Worm (Caenorhabditis elegans) whole organism, mixed stage, embryonic: ENCODE data around the gene nhr-11.

Experiments used
- M03D4.4 ChIP-seq: sonication (generic microtip); optimal IDR thresholded peaks from 2 replicates; lab custom pipeline; 2017; ENCODE audit warnings: mild to moderate bottlenecking, missing genetic modification characterization, missing compliant biosample characterization
- bed-3 ChIP-seq: fragments of 200-800 bp; sonication (Bioruptor generic); optimal IDR thresholded peaks from 3 replicates; lab custom pipeline; 2018; ENCODE audit warnings: mild to moderate bottlenecking, missing genetic modification characterization, moderate library complexity, missing compliant biosample characterization
- blmp-1 ChIP-seq: fragments of 150-350 bp; optimal IDR thresholded peaks from 2 replicates; lab custom pipeline; 2014; ENCODE audit warnings: missing biosample characterization, missing genetic modification characterization
- ceh-39 ChIP-seq: fragments of 150-350 bp; optimal IDR thresholded peaks from 2 replicates; lab custom pipeline; 2014; ENCODE audit warnings: missing biosample characterization, missing genetic modification characterization
- ceh-43 ChIP-seq: fragments of 200-800 bp; sonication (Bioruptor generic); optimal IDR thresholded peaks from 2 replicates; lab custom pipeline; 2018; ENCODE audit warnings: mild to moderate bottlenecking, missing genetic modification characterization, moderate library complexity, missing compliant biosample characterization
- ceh-83 ChIP-seq: fragments of 200-800 bp; sonication (Bioruptor generic); optimal IDR thresholded peaks from 2 replicates; lab custom pipeline; 2018; ENCODE audit warnings: mild to moderate bottlenecking, missing genetic modification characterization, missing compliant biosample characterization
- ces-1 ChIP-seq: fragments of 150-350 bp; optimal IDR thresholded peaks from 2 replicates; lab custom pipeline; 2014; ENCODE audit warnings: missing biosample characterization, missing genetic modification reagents, missing genetic modification characterization
- cnd-1 ChIP-seq: fragments of 200-800 bp; sonication (Bioruptor generic); optimal IDR thresholded peaks from 2 replicates; lab custom pipeline; 2018; ENCODE audit warnings: mild to moderate bottlenecking, missing genetic modification characterization, missing compliant biosample characterization
- elt-3 ChIP-seq: fragments of 150-350 bp; optimal IDR thresholded peaks from 2 replicates; lab custom pipeline; 2014; ENCODE audit warnings: missing biosample characterization, missing genetic modification characterization
- flh-1 ChIP-seq: fragments of 200-800 bp; sonication (Bioruptor generic); optimal IDR thresholded peaks from 2 replicates; lab custom pipeline; 2018; ENCODE audit warnings: mild to moderate bottlenecking, missing genetic modification characterization, moderate library complexity, missing compliant biosample characterization
- ham-2 ChIP-seq: fragments of 200-800 bp; sonication (Bioruptor generic); optimal IDR thresholded peaks from 2 replicates; lab custom pipeline; 2018; ENCODE audit warnings: mild to moderate bottlenecking, missing genetic modification characterization, missing compliant biosample characterization
- hlh-1 ChIP-seq: fragments of 150-350 bp; optimal IDR thresholded peaks from 2 replicates; lab custom pipeline; 2014; ENCODE audit warnings: missing biosample characterization, missing genetic modification reagents, missing genetic modification characterization
- lin-13 ChIP-seq: fragments of 150-350 bp; optimal IDR thresholded peaks from 2 replicates; lab custom pipeline; 2014; ENCODE audit warnings: missing biosample characterization, missing genetic modification characterization
- lin-32 ChIP-seq: fragments of 200-800 bp; sonication (Bioruptor generic); optimal IDR thresholded peaks from 2 replicates; lab custom pipeline; 2018; ENCODE audit warnings: mild to moderate bottlenecking, missing genetic modification characterization, missing compliant biosample characterization
- lsy-2 ChIP-seq: fragments of 150-350 bp; optimal IDR thresholded peaks from 2 replicates; lab custom pipeline; 2014; ENCODE audit warnings: missing biosample characterization, missing genetic modification characterization
- mab-5 ChIP-seq: fragments of 150-350 bp; optimal IDR thresholded peaks from 2 replicates; lab custom pipeline; 2014; ENCODE audit warnings: missing biosample characterization, missing genetic modification characterization
- mep-1 ChIP-seq: fragments of 150-350 bp; optimal IDR thresholded peaks from 2 replicates; lab custom pipeline; 2017; ENCODE audit warnings: missing biosample characterization, missing genetic modification reagents, missing genetic modification characterization, inconsistent platforms
- mls-2 ChIP-seq: sonication (generic microtip); optimal IDR thresholded peaks from 2 replicates; lab custom pipeline; 2016; ENCODE audit warnings: mild to moderate bottlenecking, missing genetic modification characterization, moderate library complexity, missing compliant biosample characterization
- nhr-12 ChIP-seq: fragments of 150-350 bp; optimal IDR thresholded peaks from 2 replicates; lab custom pipeline; 2014; ENCODE audit warnings: missing biosample characterization, missing genetic modification characterization
- nhr-2 ChIP-seq: fragments of 150-350 bp; optimal IDR thresholded peaks from 2 replicates; lab custom pipeline; 2014; ENCODE audit warnings: missing biosample characterization, missing genetic modification characterization
- nhr-28 ChIP-seq: fragments of 150-350 bp; optimal IDR thresholded peaks from 2 replicates; lab custom pipeline; 2014; ENCODE audit warnings: missing biosample characterization, missing genetic modification characterization
- nhr-76 ChIP-seq: sonication (generic microtip); optimal IDR thresholded peaks from 2 replicates; lab custom pipeline; 2017; ENCODE audit warnings: missing biosample characterization, missing genetic modification characterization
- pha-4 ChIP-seq: fragments of 150-350 bp; optimal IDR thresholded peaks from 2 replicates; lab custom pipeline; 2018; ENCODE audit warnings: missing biosample characterization, missing genetic modification reagents, missing genetic modification characterization
- sem-2 ChIP-seq: fragments of 200-800 bp; sonication (Bioruptor generic); optimal IDR thresholded peaks from 2 replicates; lab custom pipeline; 2018; ENCODE audit warnings: mild to moderate bottlenecking, missing genetic modification characterization, missing compliant biosample characterization
- snpc-4 ChIP-seq: fragments of 150-350 bp; optimal IDR thresholded peaks from 2 replicates; lab custom pipeline; 2014; ENCODE audit warnings: missing biosample characterization, missing genetic modification characterization
- tbx-8 ChIP-seq: fragments of 200-800 bp; sonication (Bioruptor generic); optimal IDR thresholded peaks from 2 replicates; lab custom pipeline; 2018; ENCODE audit warnings: mild to moderate bottlenecking, missing genetic modification characterization, moderate library complexity, missing compliant biosample characterization
- unc-120 ChIP-seq: sonication (generic microtip); optimal IDR thresholded peaks from 2 replicates; lab custom pipeline; 2017; ENCODE audit warnings: missing genetic modification characterization, missing compliant biosample characterization; ENCODE audit not compliant: poor library complexity, severe bottlenecking
- unc-39 ChIP-seq: fragments of 150-350 bp; optimal IDR thresholded peaks from 2 replicates; lab custom pipeline; 2014; ENCODE audit warnings: missing biosample characterization, missing genetic modification characterization
- unc-62 ChIP-seq: fragments of 150-350 bp; optimal IDR thresholded peaks from 2 replicates; lab custom pipeline; 2014; ENCODE audit warnings: missing biosample characterization, missing genetic modification reagents, missing genetic modification characterization
- zip-8 ChIP-seq: fragments of 150-350 bp; optimal IDR thresholded peaks from 2 replicates; lab custom pipeline; 2014; ENCODE audit warnings: missing biosample characterization, missing genetic modification characterization

Gene nhr-11

DNA sequence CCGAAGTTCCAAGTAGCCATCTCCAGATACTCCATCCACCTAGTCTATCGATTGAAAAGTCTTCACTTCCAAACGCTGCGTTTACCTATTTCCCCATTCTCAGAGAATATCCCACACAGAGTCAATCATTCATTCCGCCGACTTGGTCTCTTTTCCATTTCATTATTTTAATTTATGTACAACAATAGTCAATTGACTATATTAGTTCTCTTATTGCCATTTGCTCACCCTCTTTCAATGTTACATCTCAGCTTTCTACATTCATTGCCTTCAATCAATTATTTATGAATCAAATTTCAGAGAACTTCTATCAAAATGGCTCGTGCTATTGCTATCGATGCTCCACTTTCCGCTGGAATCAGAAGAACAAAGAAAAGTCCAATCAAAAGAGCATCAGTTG, 38.8 kb downstream of the nhr-11 start, which contains the start of gene aly-1:
Gene aly-1, plus strand, starts transcription at position 301 of the 400 bp plus-strand sequence.
- no peak for TF ChIP-seq mls-2 (tag; lab: Kevin White, UChicago)
- TF ChIP-seq M03D4.4 (tag; lab: Kevin White, UChicago), result no peak
- no peak for TF ChIP-seq sem-2 (GFP tag; lab: Kevin White, UChicago)
- no peak for TF ChIP-seq pha-4
- TF ChIP-seq bed-3 (GFP tag; lab: Kevin White, UChicago), result no peak
- no peak for TF ChIP-seq nhr-76
- TF ChIP-seq ham-2 (GFP tag; lab: Kevin White, UChicago), result no peak
- no peak for TF ChIP-seq hlh-1 (tag; lab: Kevin White, UChicago)
- TF ChIP-seq ceh-43 (GFP tag; lab: Kevin White, UChicago), result no peak
- no peak for TF ChIP-seq nhr-2 (tag; lab: Kevin White, UChicago)
- TF ChIP-seq snpc-4 (tag; lab: Kevin White, UChicago), result no peak
- no peak for TF ChIP-seq mep-1 (tag; lab: Kevin White, UChicago)
- no peak for TF ChIP-seq lin-32 (GFP tag; lab: Kevin White, UChicago)
- TF ChIP-seq ceh-83 (GFP tag; lab: Kevin White, UChicago), result no peak
- no peak for TF ChIP-seq ceh-39 (tag; lab: Kevin White, UChicago)
- TF ChIP-seq lin-13 (tag; lab: Kevin White, UChicago), result no peak
- TF ChIP-seq, all 35 proteins: peak for 0

DNA sequence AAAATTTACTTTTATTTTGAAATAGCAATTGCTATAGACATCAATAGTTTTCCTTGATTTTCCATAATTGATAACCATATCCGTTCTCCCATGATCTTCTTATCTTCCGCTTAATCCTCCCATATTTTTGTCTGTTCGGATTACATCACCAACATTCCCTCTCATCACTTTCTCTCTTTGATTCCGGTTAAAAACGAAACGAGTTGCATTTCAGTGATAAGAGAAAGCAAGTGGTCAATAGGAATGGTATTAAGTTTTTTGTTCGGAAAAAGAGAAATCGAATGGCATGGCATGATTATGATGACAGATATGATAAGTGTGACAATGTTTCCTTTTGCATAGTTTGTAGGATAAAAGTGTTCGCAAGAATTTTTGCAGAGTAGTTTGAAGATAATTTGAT, 42.2 kb downstream of the nhr-11 start:
- TF ChIP-seq elt-3 (tag; lab: Kevin White, UChicago) (no peak), blmp-1 (tag; lab: Kevin White, UChicago) (peak; percentile 39)

DNA sequence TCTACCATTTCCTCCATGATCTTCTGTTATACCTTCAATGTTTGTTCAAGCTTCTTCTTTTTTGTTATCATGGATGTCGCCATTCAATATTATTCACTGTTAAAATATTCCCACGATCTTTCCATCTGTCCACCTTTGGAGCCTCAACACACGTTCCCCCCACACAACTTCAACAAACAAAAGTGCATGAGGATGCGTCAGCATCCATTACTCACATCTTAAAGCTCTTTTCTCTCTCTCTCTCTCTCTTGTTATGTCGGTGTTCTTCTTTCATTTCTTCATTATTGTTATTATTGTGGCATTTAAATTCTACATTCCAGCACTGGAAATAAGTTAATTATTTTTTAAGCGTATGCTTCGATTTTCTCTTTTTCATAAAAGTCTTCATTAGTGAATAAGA, 44.3 kb downstream of the nhr-11 start:
- TF ChIP-seq ham-2 (GFP tag; lab: Kevin White, UChicago) (no peak), flh-1 (GFP tag; lab: Kevin White, UChicago) (no peak), nhr-12 (tag; lab: Kevin White, UChicago) (no peak), lsy-2 (tag; lab: Kevin White, UChicago) (no peak), mab-5 (tag; lab: Kevin White, UChicago) (no peak)

DNA sequence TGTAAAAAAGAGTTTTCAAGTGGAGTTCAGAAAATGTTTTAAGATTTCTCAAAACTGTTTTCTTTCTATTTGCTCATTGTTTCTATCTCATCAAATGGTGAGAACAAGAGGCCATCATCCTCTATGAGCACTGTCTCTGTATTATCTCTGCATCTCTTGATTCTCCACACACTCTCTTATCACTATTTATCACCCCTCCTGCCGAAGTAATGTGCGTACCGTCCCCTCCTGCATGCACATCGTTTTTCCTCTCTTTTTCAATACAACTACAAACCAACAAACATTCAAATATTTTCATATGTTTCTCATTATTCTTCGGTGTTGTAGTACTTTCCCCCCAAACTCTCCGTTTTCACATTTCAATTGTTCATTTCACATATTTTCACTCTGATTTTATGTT, 46.6 kb downstream of the nhr-11 start:
- TF ChIP-seq flh-1 (GFP tag; lab: Kevin White, UChicago) (no peak), lin-32 (GFP tag; lab: Kevin White, UChicago) (no peak), elt-3 (tag; lab: Kevin White, UChicago) (no peak), snpc-4 (tag; lab: Kevin White, UChicago) (no peak), sem-2 (GFP tag; lab: Kevin White, UChicago) (no peak), ces-1 (GFP tag; lab: Kevin White, UChicago) (no peak), hlh-1 (tag; lab: Kevin White, UChicago) (no peak), pha-4 (no peak), nhr-28 (tag; lab: Kevin White, UChicago) (no peak), lin-13 (tag; lab: Kevin White, UChicago) (no peak), nhr-76 (no peak), ceh-83 (GFP tag; lab: Kevin White, UChicago) (no peak), M03D4.4 (tag; lab: Kevin White, UChicago) (no peak), unc-120 (tag; lab: Kevin White, UChicago) (no peak), tbx-8 (GFP tag; lab: Kevin White, UChicago) (no peak)
- TF ChIP-seq, all 35 proteins: peak for 0

DNA sequence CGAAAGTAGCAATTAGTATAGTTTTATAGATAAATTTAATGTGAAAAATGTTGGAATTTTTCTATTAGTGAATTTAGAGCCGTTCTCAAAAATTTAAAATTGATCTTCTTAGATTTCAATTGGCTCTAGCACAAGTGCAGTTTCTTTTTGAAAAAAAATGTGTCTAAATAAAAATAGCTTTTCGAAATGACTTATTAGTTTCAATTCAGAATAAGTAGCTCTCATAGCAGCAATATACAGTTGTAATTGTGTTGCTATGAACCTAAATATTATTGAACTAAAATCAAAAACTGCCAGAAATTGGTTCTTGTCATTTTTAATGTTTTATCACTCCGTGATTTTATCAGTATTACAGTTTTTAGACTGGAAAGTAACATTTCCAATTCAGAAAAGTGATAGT, 47.9 kb downstream of the nhr-11 start:
- TF ChIP-seq unc-62 (GFP tag; lab: Kevin White, UChicago) (no peak), mls-2 (tag; lab: Kevin White, UChicago) (no peak), sem-2 (GFP tag; lab: Kevin White, UChicago) (no peak), zip-8 (no peak), unc-39 (tag; lab: Kevin White, UChicago) (no peak), snpc-4 (tag; lab: Kevin White, UChicago) (no peak), cnd-1 (tag; lab: Kevin White, UChicago) (no peak), nhr-2 (tag; lab: Kevin White, UChicago) (no peak)
- TF ChIP-seq, all 35 proteins: peak for 0
